Fruit fly (Drosophila melanogaster): ENCODE data around the gene chinmo.

Gene chinmo

dm6 chr2L:1723937-1724591 is 73.0 kb downstream of the chinmo start, which contains the start of gene Rim2 (continued):
- peak; percentile 73 for TF ChIP-seq sqz (GFP tag; optimal IDR thresholded peaks at IDR 0.05)
- no peak for TF ChIP-seq danr (GFP tag; IDR thresholded peaks at IDR 0.05)
- no peak for TF ChIP-seq maf-S (GFP tag; optimal IDR thresholded peaks at IDR 0.05)
- no peak for TF ChIP-seq inv (GFP tag; IDR thresholded peaks at IDR 0.05; ENCODE audit: partially characterized antibody)
- TF ChIP-seq TFAM (GFP tag; optimal IDR thresholded peaks at IDR 0.05), result no peak
- no peak for TF ChIP-seq CG32532 (GFP tag; IDR thresholded peaks at IDR 0.05)
- TF ChIP-seq CG6175 (GFP tag; IDR thresholded peaks at IDR 0.05), result no peak
- 0 out of 2 replicates have a peak, but pooled peaks have one; percentile 23 for TF ChIP-seq Awh (GFP tag; IDR thresholded peaks at IDR 0.05)
- no peak for TF ChIP-seq CG6813 (GFP tag; optimal IDR thresholded peaks at IDR 0.05)
- no peak for TF ChIP-seq fru (optimal IDR thresholded peaks at IDR 0.05)
- peak; percentile 3 for TF ChIP-seq Jarid2 (GFP tag; optimal IDR thresholded peaks at IDR 0.05)
- TF ChIP-seq CG9932 (GFP tag; IDR thresholded peaks at IDR 0.05), result 0 out of 2 replicates have a peak, but pooled peaks have one; percentile 25
- peak; percentile 84 for TF ChIP-seq E2f2 (GFP tag; IDR thresholded peaks at IDR 0.05)
- TF ChIP-seq CG1792 (GFP tag; optimal IDR thresholded peaks at IDR 0.05), result peak; percentile 18
- TF ChIP-seq tin (GFP tag; optimal IDR thresholded peaks at IDR 0.05), result no peak
- TF ChIP-seq Xrp1 (GFP tag; IDR thresholded peaks at IDR 0.05), result no peak
- peak; percentile 69 for TF ChIP-seq CG17186 (GFP tag; optimal IDR thresholded peaks at IDR 0.05)
- no peak for TF ChIP-seq HLH4C (GFP tag; IDR thresholded peaks at IDR 0.05; ENCODE audit: partially characterized antibody)
- TF ChIP-seq CG13123 (GFP tag; optimal IDR thresholded peaks at IDR 0.05), result no peak
- TF ChIP-seq NFAT (GFP tag; IDR thresholded peaks at IDR 0.05), result no peak
- TF ChIP-seq BEAF-32 (GFP tag; optimal IDR thresholded peaks at IDR 0.05), result peak; percentile 57
- TF ChIP-seq CG17912 (GFP tag; optimal IDR thresholded peaks at IDR 0.05), result no peak
- no peak for TF ChIP-seq CG43689 (GFP tag; IDR thresholded peaks at IDR 0.05)
- TF ChIP-seq exex (tag; optimal IDR thresholded peaks at IDR 0.05), result peak; percentile 25
- TF ChIP-seq Hand (GFP tag; optimal IDR thresholded peaks at IDR 0.05), result no peak
- no peak for TF ChIP-seq CG17568 (GFP tag; optimal IDR thresholded peaks at IDR 0.05)
- peak; percentile 11 for TF ChIP-seq CG8924 (tag; optimal IDR thresholded peaks at IDR 0.05)
- no peak for TF ChIP-seq CG10959 (GFP tag; IDR thresholded peaks at IDR 0.05)
- TF ChIP-seq Neu2 (GFP tag; optimal IDR thresholded peaks at IDR 0.05; ENCODE audit: borderline replicate concordance), result no peak
- TF ChIP-seq CG8944 (GFP tag; optimal IDR thresholded peaks at IDR 0.05), result no peak
- TF ChIP-seq CG7928 (GFP tag; optimal IDR thresholded peaks at IDR 0.05), result no peak
- no peak for TF ChIP-seq CG7372 (GFP tag; IDR thresholded peaks at IDR 0.05)
- TF ChIP-seq chm (GFP tag; IDR thresholded peaks at IDR 0.05), result peak; percentile 68
- peak; percentile 47 for TF ChIP-seq CG2712 (tag; optimal IDR thresholded peaks at IDR 0.05)
- no peak for TF ChIP-seq CG10366 (GFP tag; IDR thresholded peaks at IDR 0.05)
- no peak for TF ChIP-seq ash1 (GFP tag; optimal IDR thresholded peaks at IDR 0.05)
- peak; percentile 39 for TF ChIP-seq mirr (GFP tag; optimal IDR thresholded peaks at IDR 0.05)
- TF ChIP-seq Sin3A (optimal IDR thresholded peaks at IDR 0.05), result peak; percentile 38
- no peak for TF ChIP-seq dati (GFP tag; IDR thresholded peaks at IDR 0.05)
- TF ChIP-seq CG18476 (GFP tag; optimal IDR thresholded peaks at IDR 0.05), result no peak
- no peak for TF ChIP-seq CG7357 (GFP tag; IDR thresholded peaks at IDR 0.05)
- TF ChIP-seq CG34376 (GFP tag; optimal IDR thresholded peaks at IDR 0.05), result peak; percentile 27
- TF ChIP-seq CHES-1-like (GFP tag; optimal IDR thresholded peaks at IDR 0.05), result peak; percentile 35
- TF ChIP-seq Rfx (GFP tag; IDR thresholded peaks at IDR 0.05), result peak; percentile 50; the same call in 1 of the 2 replicates
- peak; percentile 49; the same call in 1 of the 2 replicates for TF ChIP-seq crol (GFP tag; IDR thresholded peaks at IDR 0.05)
- TF ChIP-seq CG4282 (GFP tag; optimal IDR thresholded peaks at IDR 0.05), result peak; percentile 2
- TF ChIP-seq bowl (GFP tag; IDR thresholded peaks at IDR 0.05), result no peak
- TF ChIP-seq Med (GFP tag), result peak; percentile 89
- TF ChIP-seq repo (GFP tag; optimal IDR thresholded peaks at IDR 0.05), result no peak
- no peak for TF ChIP-seq C15 (GFP tag; IDR thresholded peaks at IDR 0.05)
- TF ChIP-seq CG11695 (GFP tag; IDR thresholded peaks at IDR 0.05), result no peak; the same call in 2 of the 3 replicates
- TF ChIP-seq CG13296 (GFP tag; optimal IDR thresholded peaks at IDR 0.05), result peak; percentile 41
